Fruit fly (Drosophila melanogaster) whole organism, embryonic: ENCODE measurements around the gene CG14720.

Source experiments
- Awh ChIP-seq: fragments of 200-800 bp; sonication (Bioruptor generic); IDR thresholded peaks from 2 replicates; pipeline ENCODE4, ENCODE4 v1.3.6; 2022; ENCODE audit warnings: missing biosample characterization, missing genetic modification characterization
- CG10147 ChIP-seq: fragments of 200-800 bp; sonication (Bioruptor generic); optimal IDR thresholded peaks from 2 replicates; lab custom pipeline; 2019; ENCODE audit warnings: missing biosample characterization, mild to moderate bottlenecking, missing genetic modification characterization, moderate library complexity
- CG10209 ChIP-seq: fragments of 200-800 bp; sonication (Bioruptor generic); optimal IDR thresholded peaks from 3 replicates; lab custom pipeline; 2017; ENCODE audit warnings: missing biosample characterization, mild to moderate bottlenecking, missing genetic modification characterization, missing genetic modification reagents
- CG11247 ChIP-seq: fragments of 200-800 bp; sonication (Bioruptor generic); IDR thresholded peaks from 2 replicates; pipeline ENCODE4 v1.3.6; 2022; ENCODE audit warnings: missing biosample characterization, missing genetic modification characterization
- CG11723 ChIP-seq: fragments of 200-800 bp; sonication (Bioruptor generic); optimal IDR thresholded peaks from 2 replicates; lab custom pipeline; 2017; ENCODE audit warnings: missing biosample characterization, mild to moderate bottlenecking, missing genetic modification characterization
- CG12299 ChIP-seq: fragments of 200-800 bp; sonication (Bioruptor generic); optimal IDR thresholded peaks from 2 replicates; lab custom pipeline; 2018; ENCODE audit warnings: missing biosample characterization, mild to moderate bottlenecking, missing genetic modification characterization
- CG13296 ChIP-seq: fragments of 200-800 bp; sonication (Bioruptor generic); optimal IDR thresholded peaks from 3 replicates; lab custom pipeline; 2018; ENCODE audit warnings: missing biosample characterization, mild to moderate bottlenecking, missing genetic modification characterization
- CG15073 ChIP-seq: fragments of 200-800 bp; sonication (Bioruptor generic); optimal IDR thresholded peaks from 2 replicates; lab custom pipeline; 2016; ENCODE audit warnings: missing biosample characterization, missing genetic modification characterization
- CG1602 ChIP-seq: fragments of 200-800 bp; sonication (Bioruptor generic); optimal IDR thresholded peaks from 3 replicates; lab custom pipeline; 2016; ENCODE audit warnings: missing biosample characterization, missing genetic modification characterization
- CG17385 ChIP-seq: fragments of 200-800 bp; sonication (Bioruptor generic); optimal IDR thresholded peaks from 3 replicates; lab custom pipeline; 2018; ENCODE audit warnings: missing biosample characterization, mild to moderate bottlenecking, missing genetic modification characterization
- CG17802 ChIP-seq: fragments of 200-800 bp; sonication (Bioruptor generic); optimal IDR thresholded peaks from 2 replicates; lab custom pipeline; 2018; ENCODE audit warnings: missing biosample characterization, mild to moderate bottlenecking, missing genetic modification characterization, moderate library complexity
- CG1792 ChIP-seq: fragments of 200-800 bp; sonication (Bioruptor generic); optimal IDR thresholded peaks from 2 replicates; lab custom pipeline; 2016; ENCODE audit warnings: missing biosample characterization, missing genetic modification characterization
- CG2116 ChIP-seq: fragments of 200-800 bp; sonication (Bioruptor generic); optimal IDR thresholded peaks from 3 replicates; lab custom pipeline; 2018; ENCODE audit warnings: missing biosample characterization, mild to moderate bottlenecking, missing genetic modification characterization
- CG30020 ChIP-seq: fragments of 200-800 bp; optimal IDR thresholded peaks from 2 replicates; lab custom pipeline; 2019; ENCODE audit warnings: missing biosample characterization, mild to moderate bottlenecking, missing genetic modification characterization, moderate library complexity
- CG31441 ChIP-seq: fragments of 200-800 bp; sonication (Bioruptor generic); IDR thresholded peaks from 2 replicates; pipeline ENCODE4 v1.3.6; 2022; ENCODE audit warnings: missing biosample characterization, missing genetic modification characterization
- CG33557 ChIP-seq: fragments of 200-800 bp; sonication (Bioruptor generic); optimal IDR thresholded peaks from 2 replicates; lab custom pipeline; 2019; ENCODE audit warnings: missing biosample characterization, mild to moderate bottlenecking, missing genetic modification characterization, moderate library complexity
- CG3407 ChIP-seq: fragments of 200-800 bp; sonication (Bioruptor generic); optimal IDR thresholded peaks from 2 replicates; lab custom pipeline; 2018; ENCODE audit warnings: missing biosample characterization, mild to moderate bottlenecking, missing genetic modification characterization
- CG4404 ChIP-seq: fragments of 200-800 bp; sonication (Bioruptor generic); IDR thresholded peaks from 2 replicates; pipeline ENCODE4 v1.3.6; 2022; ENCODE audit warnings: missing biosample characterization, missing genetic modification characterization
- CG4820 ChIP-seq: fragments of 200-800 bp; sonication (Bioruptor generic); optimal IDR thresholded peaks from 3 replicates; lab custom pipeline; 2016; ENCODE audit warnings: missing biosample characterization, missing genetic modification characterization
- CG4854 ChIP-seq: fragments of 200-800 bp; sonication (Bioruptor generic); optimal IDR thresholded peaks from 2 replicates; lab custom pipeline; 2016; ENCODE audit warnings: missing biosample characterization, missing genetic modification characterization, inconsistent platforms
- CG6272 ChIP-seq: fragments of 200-800 bp; sonication (Bioruptor generic); IDR thresholded peaks from 2 replicates; pipeline ENCODE4 v1.3.6; 2022; ENCODE audit warnings: missing biosample characterization, missing genetic modification characterization
- CG8290 ChIP-seq, 3 experiments: fragments of 200-800 bp; sonication (Bioruptor generic); optimal IDR thresholded peaks; 2 replicates each; lab custom pipeline; 2016 to 2019; ENCODE audit warnings: missing biosample characterization in 3 of 3, missing genetic modification characterization in 3 of 3, mild to moderate bottlenecking in 2 of 3, moderate library complexity in 1 of 3
- CrebB ChIP-seq: fragments of 200-800 bp; sonication (Bioruptor generic); optimal IDR thresholded peaks from 3 replicates; lab custom pipeline; 2018; ENCODE audit warnings: missing biosample characterization, mild to moderate bottlenecking, missing genetic modification characterization
- Dp ChIP-seq: fragments of 200-800 bp; sonication (Bioruptor generic); optimal IDR thresholded peaks from 2 replicates; lab custom pipeline; 2018; ENCODE audit warnings: missing biosample characterization, mild to moderate bottlenecking, missing genetic modification characterization, moderate library complexity
- Eip74EF ChIP-seq, 2 experiments: fragments of 200-800 bp in 1 of 2; fragments of >200 bp in 1 of 2; sonication (Bioruptor generic) in 1 of 2; optimal IDR thresholded peaks; 2 replicates each; lab custom pipeline; 2017 to 2019; ENCODE audit warnings: missing biosample characterization in 2 of 2, missing genetic modification characterization in 2 of 2, mild to moderate bottlenecking in 1 of 2, moderate library complexity in 1 of 2
- Elba2 ChIP-seq: fragments of 200-800 bp; sonication (Bioruptor generic); optimal IDR thresholded peaks from 3 replicates; lab custom pipeline; 2016; ENCODE audit warnings: missing biosample characterization, missing genetic modification characterization
- Fer1 ChIP-seq: fragments of 200-800 bp; sonication (Bioruptor generic); optimal IDR thresholded peaks from 2 replicates; lab custom pipeline; 2017; ENCODE audit warnings: missing biosample characterization, mild to moderate bottlenecking, missing genetic modification characterization
- Hand ChIP-seq: fragments of 200-800 bp; sonication (Bioruptor generic); optimal IDR thresholded peaks from 2 replicates; lab custom pipeline; 2017; ENCODE audit warnings: mild to moderate bottlenecking, missing biosample characterization, missing genetic modification reagents, missing genetic modification characterization
- Hmr ChIP-seq: fragments of 200-800 bp; sonication (Bioruptor generic); optimal IDR thresholded peaks from 3 replicates; lab custom pipeline; 2017; ENCODE audit warnings: mild to moderate bottlenecking, missing biosample characterization, missing genetic modification reagents, missing genetic modification characterization
- MBD-R2 ChIP-seq: fragments of 200-800 bp; sonication (Bioruptor generic); IDR thresholded peaks from 2 replicates; pipeline ENCODE4 v1.3.6; 2022; ENCODE audit warnings: missing biosample characterization, missing genetic modification characterization
- MESR4 ChIP-seq: fragments of 200-800 bp; sonication (Bioruptor generic); optimal IDR thresholded peaks from 2 replicates; lab custom pipeline; 2018; ENCODE audit warnings: missing biosample characterization, mild to moderate bottlenecking, missing genetic modification characterization, moderate library complexity
- Mes4 ChIP-seq: fragments of 200-800 bp; sonication (Bioruptor generic); optimal IDR thresholded peaks from 2 replicates; lab custom pipeline; 2016; ENCODE audit warnings: missing biosample characterization, missing genetic modification characterization
- NC2β ChIP-seq: fragments of 200-800 bp; sonication (Bioruptor generic); optimal IDR thresholded peaks from 2 replicates; lab custom pipeline; 2016; ENCODE audit warnings: missing biosample characterization, missing genetic modification characterization
- Nf-YC ChIP-seq: fragments of 200-800 bp; optimal IDR thresholded peaks from 3 replicates; lab custom pipeline; 2019; ENCODE audit warnings: missing biosample characterization, mild to moderate bottlenecking, missing genetic modification characterization, moderate library complexity
- Pdp1 ChIP-seq, 2 experiments: fragments of 200-800 bp; sonication (Bioruptor generic); optimal IDR thresholded peaks; 3 replicates each; lab custom pipeline; 2016; ENCODE audit warnings: missing biosample characterization in 2 of 2, missing genetic modification characterization in 2 of 2, mild to moderate bottlenecking in 1 of 2, moderate library complexity in 1 of 2
- Sry-δ ChIP-seq: fragments of 200-800 bp; sonication (Bioruptor generic); optimal IDR thresholded peaks from 2 replicates; lab custom pipeline; 2016; ENCODE audit warnings: missing biosample characterization, missing genetic modification characterization
- YL-1 ChIP-seq: fragments of 200-800 bp; sonication (Bioruptor generic); optimal IDR thresholded peaks from 3 replicates; lab custom pipeline; 2017; ENCODE audit warnings: missing biosample characterization, mild to moderate bottlenecking, missing genetic modification characterization
- abd-A ChIP-seq: fragments of 200-800 bp; sonication (Bioruptor generic); optimal IDR thresholded peaks from 3 replicates; lab custom pipeline; 2019; ENCODE audit warnings: missing biosample characterization, mild to moderate bottlenecking, missing genetic modification characterization, moderate library complexity
- cg ChIP-seq: fragments of 200-800 bp; sonication (Bioruptor generic); optimal IDR thresholded peaks from 3 replicates; lab custom pipeline; 2019; ENCODE audit warnings: missing biosample characterization, mild to moderate bottlenecking, missing genetic modification characterization, moderate library complexity
- cwo ChIP-seq: fragments of 200-800 bp; sonication (Bioruptor generic); optimal IDR thresholded peaks from 3 replicates; lab custom pipeline; 2017; ENCODE audit warnings: missing biosample characterization, missing genetic modification characterization, mild to moderate bottlenecking, moderate library complexity, missing genetic modification reagents
- ftz-f1 ChIP-seq: fragments of 200-800 bp; sonication (Bioruptor generic); optimal IDR thresholded peaks from 2 replicates; lab custom pipeline; 2016; ENCODE audit warnings: missing biosample characterization, missing genetic modification characterization
- hb ChIP-seq: fragments of 200-800 bp; sonication (Bioruptor generic); IDR thresholded peaks from 3 replicates; pipeline ENCODE4 v1.3.6; 2022; ENCODE audit warnings: missing biosample characterization, missing genetic modification characterization; ENCODE audit not compliant: partially characterized antibody
- lab ChIP-seq: fragments of 200-800 bp; sonication (Bioruptor generic); optimal IDR thresholded peaks from 3 replicates; lab custom pipeline; 2017; ENCODE audit warnings: missing biosample characterization, missing genetic modification characterization, mild to moderate bottlenecking, moderate library complexity, missing genetic modification reagents
- maf-S ChIP-seq: fragments of 200-800 bp; sonication (Bioruptor generic); optimal IDR thresholded peaks from 2 replicates; lab custom pipeline; 2016; ENCODE audit warnings: missing biosample characterization, missing genetic modification characterization
- mirr ChIP-seq: fragments of 200-800 bp; sonication (Bioruptor generic); optimal IDR thresholded peaks from 3 replicates; lab custom pipeline; 2018; ENCODE audit warnings: missing biosample characterization, mild to moderate bottlenecking, missing genetic modification characterization
- pros ChIP-seq: fragments of 200-800 bp; sonication (Bioruptor generic); optimal IDR thresholded peaks from 3 replicates; lab custom pipeline; 2019; ENCODE audit warnings: missing biosample characterization, mild to moderate bottlenecking, missing genetic modification characterization, moderate library complexity
- row ChIP-seq: fragments of 200-800 bp; sonication (Bioruptor generic); IDR thresholded peaks from 3 replicates; pipeline ENCODE4 v1.3.6; 2022; ENCODE audit warnings: missing biosample characterization, missing genetic modification characterization
- tin ChIP-seq: fragments of 200-800 bp; sonication (Bioruptor generic); optimal IDR thresholded peaks from 3 replicates; lab custom pipeline; 2016; ENCODE audit warnings: missing biosample characterization, missing genetic modification characterization
- wdn ChIP-seq: fragments of 200-800 bp; sonication (Bioruptor generic); IDR thresholded peaks from 2 replicates; pipeline ENCODE4 v1.3.6; 2022; ENCODE audit warnings: missing biosample characterization, missing genetic modification characterization
- zf30C ChIP-seq: fragments of 200-800 bp; sonication (Bioruptor generic); optimal IDR thresholded peaks from 3 replicates; lab custom pipeline; 2018; ENCODE audit warnings: missing biosample characterization, mild to moderate bottlenecking, missing genetic modification characterization

The CG14720 gene

dm6 chr3R:11759185-11759731 lies 47.8 kb downstream of the CG14720 start (continued):
- TF ChIP-seq Pdp1 (GFP tag; optimal IDR thresholded peaks at IDR 0.05; lab: Kevin White, UChicago) (peak in 1 of 2 experiments; percentile 60), CG13296 (GFP tag; lab: Kevin White, UChicago) (no peak), wdn (GFP tag; lab: Robert Waterston, UW) (no peak), CG31441 (no peak), lab (GFP tag; lab: Kevin White, UChicago) (no peak), pros (GFP tag; lab: Kevin White, UChicago) (no peak), CG3407 (GFP tag; lab: Kevin White, UChicago) (no peak), CG4854 (GFP tag; lab: Kevin White, UChicago) (no peak), cwo (GFP tag; lab: Kevin White, UChicago) (peak; percentile 33), CG2116 (no peak), Fer1 (GFP tag; lab: Kevin White, UChicago) (no peak), CG11247 (GFP tag; lab: Robert Waterston, UW) (no peak), CG17385 (GFP tag; lab: Kevin White, UChicago) (peak; percentile 43), abd-A (tag; lab: Kevin White, UChicago) (no peak), row (GFP tag; lab: Robert Waterston, UW) (no peak), CG10147 (GFP tag; lab: Kevin White, UChicago) (no peak), MESR4 (GFP tag; lab: Kevin White, UChicago) (no peak), Mes4 (GFP tag; lab: Kevin White, UChicago) (no peak), Hmr (GFP tag; lab: Kevin White, UChicago) (no peak), Awh (no peak), CG4820 (no peak), CG33557 (GFP tag; lab: Kevin White, UChicago) (no peak), maf-S (GFP tag; lab: Kevin White, UChicago) (no peak), CG11723 (GFP tag; lab: Kevin White, UChicago) (no peak), Nf-YC (tag; lab: Kevin White, UChicago) (peak; percentile 0), CG8290 (GFP tag; optimal IDR thresholded peaks at IDR 0.05; lab: Kevin White, UChicago) (no peak), CG8290 (tag; optimal IDR thresholded peaks at IDR 0.05; lab: Kevin White, UChicago) (peak in 1 of 2 experiments; percentile 53), CrebB (tag; lab: Kevin White, UChicago) (no peak), cg (peak; percentile 90), Hand (GFP tag; lab: Kevin White, UChicago) (no peak), hb (GFP tag; lab: Robert Waterston, UW) (no peak), Sry-δ (GFP tag; lab: Kevin White, UChicago) (no peak), mirr (GFP tag; lab: Kevin White, UChicago) (no peak), CG12299 (no peak), CG6272 (GFP tag; lab: Robert Waterston, UW) (no peak)

- no peak for TF ChIP-seq Eip74EF (GFP tag; optimal IDR thresholded peaks at IDR 0.05; lab: Kevin White, UChicago)
- TF ChIP-seq Elba2 (GFP tag; lab: Kevin White, UChicago), result peak; percentile 47
- no peak for TF ChIP-seq CG10209 (GFP tag; lab: Kevin White, UChicago)
- no peak for TF ChIP-seq CG1602 (GFP tag; lab: Kevin White, UChicago)
- no peak for TF ChIP-seq CG8290 (GFP tag; optimal IDR thresholded peaks at IDR 0.05; lab: Kevin White, UChicago)
- TF ChIP-seq CG8290 (tag; optimal IDR thresholded peaks at IDR 0.05; lab: Kevin White, UChicago), result peak in 1 of 2 experiments; percentile 25
- no peak for TF ChIP-seq CG17802 (tag; lab: Kevin White, UChicago)
- no peak for TF ChIP-seq tin
- no peak for TF ChIP-seq YL-1 (GFP tag; lab: Kevin White, UChicago)
- no peak for TF ChIP-seq CG1792 (GFP tag; lab: Kevin White, UChicago)
- TF ChIP-seq CG4404 (GFP tag; lab: Robert Waterston, UW), result no peak
- peak; percentile 32 for TF ChIP-seq Dp
- TF ChIP-seq ftz-f1 (GFP tag; lab: Kevin White, UChicago), result no peak
- TF ChIP-seq CG15073 (GFP tag; lab: Kevin White, UChicago), result no peak
- TF ChIP-seq CG30020, result no peak
- peak; percentile 15 for TF ChIP-seq zf30C (GFP tag; lab: Kevin White, UChicago)
- TF ChIP-seq NC2β, result no peak
- TF ChIP-seq MBD-R2 (GFP tag; lab: Robert Waterston, UW), result no peak
Observed at dm6 chr3R:11759971-11760370, 48.5 kb downstream of the CG14720 start.
